Worm (Caenorhabditis elegans) whole organism, late embryonic: ENCODE results near the gene mes-4.

Source experiments
- C08G9.2 ChIP-seq: sonication (generic microtip); optimal IDR thresholded peaks from 2 replicates; lab custom pipeline; 2016; ENCODE audit warnings: mild to moderate bottlenecking, missing genetic modification characterization, moderate library complexity, missing compliant biosample characterization
- C38D4.7 ChIP-seq: fragments of 200-800 bp; sonication (Bioruptor generic); optimal IDR thresholded peaks from 2 replicates; lab custom pipeline; 2018; ENCODE audit warnings: mild to moderate bottlenecking, missing genetic modification characterization, moderate library complexity, missing compliant biosample characterization
- K02D7.2 ChIP-seq: sonication (generic microtip); optimal IDR thresholded peaks from 2 replicates; lab custom pipeline; 2017; ENCODE audit warnings: mild to moderate bottlenecking, missing genetic modification characterization, missing compliant biosample characterization
- K09A11.1 ChIP-seq: sonication (generic microtip); optimal IDR thresholded peaks from 2 replicates; lab custom pipeline; 2017; ENCODE audit warnings: antibody characterized with exemption, mild to moderate bottlenecking, missing genetic modification characterization, missing compliant biosample characterization; ENCODE audit not compliant: insufficient read depth
- ama-1 ChIP-seq: fragments of 150-350 bp; optimal IDR thresholded peaks from 2 replicates; lab custom pipeline; 2014
- ceh-18 ChIP-seq: sonication (generic microtip); optimal IDR thresholded peaks from 2 replicates; lab custom pipeline; 2016; ENCODE audit warnings: missing genetic modification characterization, missing compliant biosample characterization
- ceh-22 ChIP-seq: sonication (generic microtip); optimal IDR thresholded peaks from 2 replicates; lab custom pipeline; 2017; ENCODE audit warnings: missing biosample characterization, missing genetic modification characterization
- ceh-24 ChIP-seq: sonication (generic microtip); optimal IDR thresholded peaks from 2 replicates; lab custom pipeline; 2016; ENCODE audit warnings: mild to moderate bottlenecking, missing genetic modification characterization, missing compliant biosample characterization
- ceh-30 ChIP-seq: fragments of 150-350 bp; optimal IDR thresholded peaks from 2 replicates; lab custom pipeline; 2014; ENCODE audit warnings: missing biosample characterization, missing genetic modification characterization
- ceh-31 ChIP-seq: sonication (generic microtip); optimal IDR thresholded peaks from 2 replicates; lab custom pipeline; 2016; ENCODE audit warnings: missing genetic modification characterization, missing compliant biosample characterization
- ceh-34 ChIP-seq: sonication (generic microtip); optimal IDR thresholded peaks from 2 replicates; lab custom pipeline; 2016; ENCODE audit warnings: mild to moderate bottlenecking, missing genetic modification characterization, missing compliant biosample characterization
- ceh-45 ChIP-seq: fragments of 200-800 bp; sonication (Bioruptor generic); IDR thresholded peaks from 2 replicates; pipeline ENCODE4 v1.3.6; 2022; ENCODE audit warnings: missing genetic modification reagents, missing genetic modification characterization, missing compliant biosample characterization
- ceh-48 ChIP-seq: sonication (generic microtip); optimal IDR thresholded peaks from 2 replicates; lab custom pipeline; 2016; ENCODE audit warnings: missing genetic modification characterization, inconsistent platforms, missing compliant biosample characterization
- ceh-6 ChIP-seq: fragments of 200-800 bp; sonication (Bioruptor generic); optimal IDR thresholded peaks from 2 replicates; lab custom pipeline; 2018; ENCODE audit warnings: mild to moderate bottlenecking, missing genetic modification characterization, missing compliant biosample characterization
- ceh-9 ChIP-seq: sonication (generic microtip); optimal IDR thresholded peaks from 2 replicates; lab custom pipeline; 2016; ENCODE audit warnings: mild to moderate bottlenecking, missing genetic modification characterization, inconsistent platforms, missing compliant biosample characterization
- dmd-4 ChIP-seq: sonication (generic microtip); optimal IDR thresholded peaks from 2 replicates; lab custom pipeline; 2016; ENCODE audit warnings: borderline replicate concordance, missing genetic modification characterization, missing compliant biosample characterization
- dve-1 ChIP-seq: sonication (generic microtip); optimal IDR thresholded peaks from 2 replicates; lab custom pipeline; 2017; ENCODE audit warnings: antibody characterized with exemption, mild to moderate bottlenecking, missing genetic modification characterization, missing compliant biosample characterization
- elt-2 ChIP-seq: sonication (generic microtip); optimal IDR thresholded peaks from 2 replicates; lab custom pipeline; 2016; ENCODE audit warnings: missing genetic modification reagents, missing genetic modification characterization, missing compliant biosample characterization
- elt-4 ChIP-seq: sonication (generic microtip); optimal IDR thresholded peaks from 2 replicates; lab custom pipeline; 2016; ENCODE audit warnings: missing genetic modification characterization, missing compliant biosample characterization
- ets-4 ChIP-seq: sonication (generic microtip); optimal IDR thresholded peaks from 2 replicates; lab custom pipeline; 2016; ENCODE audit warnings: missing genetic modification characterization, missing compliant biosample characterization
- fax-1 ChIP-seq: sonication (generic microtip); optimal IDR thresholded peaks from 2 replicates; lab custom pipeline; 2016; ENCODE audit warnings: missing genotype, missing genetic modification characterization, missing compliant biosample characterization
- gmeb-2 ChIP-seq: sonication (generic microtip); optimal IDR thresholded peaks from 2 replicates; lab custom pipeline; 2016; ENCODE audit warnings: missing genetic modification characterization, inconsistent platforms, missing compliant biosample characterization
- hlh-13 ChIP-seq: fragments of 200-800 bp; sonication (Bioruptor generic); optimal IDR thresholded peaks from 2 replicates; lab custom pipeline; 2018; ENCODE audit warnings: mild to moderate bottlenecking, missing genetic modification characterization, missing compliant biosample characterization
- hlh-15 ChIP-seq: sonication (generic microtip); optimal IDR thresholded peaks from 2 replicates; lab custom pipeline; 2016; ENCODE audit warnings: missing genetic modification characterization, missing compliant biosample characterization
- hlh-30 ChIP-seq: sonication (generic microtip); optimal IDR thresholded peaks from 2 replicates; lab custom pipeline; 2017; ENCODE audit warnings: antibody characterized with exemption, missing genetic modification characterization, missing compliant biosample characterization; ENCODE audit not compliant: insufficient read depth
- lim-6 ChIP-seq: sonication (generic microtip); optimal IDR thresholded peaks from 2 replicates; lab custom pipeline; 2016; ENCODE audit warnings: missing genetic modification characterization, missing compliant biosample characterization
- lin-11 ChIP-seq: fragments of 200-800 bp; sonication (Bioruptor generic); optimal IDR thresholded peaks from 2 replicates; lab custom pipeline; 2018; ENCODE audit warnings: mild to moderate bottlenecking, missing genetic modification characterization, missing compliant biosample characterization
- nhr-11 ChIP-seq: fragments of 150-350 bp; optimal IDR thresholded peaks from 2 replicates; lab custom pipeline; 2014; ENCODE audit warnings: missing biosample characterization, missing genetic modification characterization
- npax-4 ChIP-seq: sonication (generic microtip); optimal IDR thresholded peaks from 2 replicates; lab custom pipeline; 2016; ENCODE audit warnings: missing genetic modification characterization, missing compliant biosample characterization
- pat-9 ChIP-seq: fragments of 200-800 bp; sonication (Bioruptor generic); optimal IDR thresholded peaks from 2 replicates; lab custom pipeline; 2018; ENCODE audit warnings: mild to moderate bottlenecking, missing genetic modification characterization, moderate library complexity, missing compliant biosample characterization
- pqm-1 ChIP-seq: sonication (generic microtip); optimal IDR thresholded peaks from 2 replicates; lab custom pipeline; 2016; ENCODE audit warnings: missing genetic modification characterization, missing compliant biosample characterization
- rnt-1 ChIP-seq: sonication (generic microtip); optimal IDR thresholded peaks from 2 replicates; lab custom pipeline; 2016; ENCODE audit warnings: missing genetic modification characterization, missing compliant biosample characterization
- sdc-2 ChIP-seq: sonication (generic microtip); optimal IDR thresholded peaks from 2 replicates; lab custom pipeline; 2016; ENCODE audit warnings: missing genotype, missing genetic modification characterization, missing compliant biosample characterization
- sox-2 ChIP-seq: fragments of 200-800 bp; sonication (Bioruptor generic); IDR thresholded peaks from 2 replicates; pipeline ENCODE4 v1.3.6; 2022; ENCODE audit warnings: missing genetic modification reagents, missing genetic modification characterization, missing compliant biosample characterization
- ttx-3 ChIP-seq: sonication (generic microtip); optimal IDR thresholded peaks from 2 replicates; lab custom pipeline; 2016; ENCODE audit warnings: missing genetic modification reagents, missing genetic modification characterization, missing compliant biosample characterization
- unc-3 ChIP-seq, 2 experiments: fragments of 200-800 bp in 1 of 2; sonication (Bioruptor generic) in 1 of 2; sonication (generic microtip) in 1 of 2; conservative IDR thresholded peaks in 1 of 2; optimal IDR thresholded peaks in 1 of 2; 2 replicates each; pipeline versions ENCODE4 v1.3.6 to Lab custom; 2016 to 2022; ENCODE audit warnings: missing compliant biosample characterization in 2 of 2, missing genetic modification characterization in 2 of 2, missing genetic modification reagents in 1 of 2
- unc-42 ChIP-seq: sonication (generic microtip); optimal IDR thresholded peaks from 2 replicates; lab custom pipeline; 2016; ENCODE audit warnings: missing genotype, missing genetic modification characterization, missing compliant biosample characterization
- unc-55 ChIP-seq: sonication (generic microtip); optimal IDR thresholded peaks from 2 replicates; lab custom pipeline; 2017; ENCODE audit warnings: missing biosample characterization, missing genetic modification reagents, missing genetic modification characterization
- zip-5 ChIP-seq: sonication (generic microtip); optimal IDR thresholded peaks from 2 replicates; lab custom pipeline; 2016; ENCODE audit warnings: missing genetic modification characterization, missing compliant biosample characterization

The mes-4 gene

DNA sequence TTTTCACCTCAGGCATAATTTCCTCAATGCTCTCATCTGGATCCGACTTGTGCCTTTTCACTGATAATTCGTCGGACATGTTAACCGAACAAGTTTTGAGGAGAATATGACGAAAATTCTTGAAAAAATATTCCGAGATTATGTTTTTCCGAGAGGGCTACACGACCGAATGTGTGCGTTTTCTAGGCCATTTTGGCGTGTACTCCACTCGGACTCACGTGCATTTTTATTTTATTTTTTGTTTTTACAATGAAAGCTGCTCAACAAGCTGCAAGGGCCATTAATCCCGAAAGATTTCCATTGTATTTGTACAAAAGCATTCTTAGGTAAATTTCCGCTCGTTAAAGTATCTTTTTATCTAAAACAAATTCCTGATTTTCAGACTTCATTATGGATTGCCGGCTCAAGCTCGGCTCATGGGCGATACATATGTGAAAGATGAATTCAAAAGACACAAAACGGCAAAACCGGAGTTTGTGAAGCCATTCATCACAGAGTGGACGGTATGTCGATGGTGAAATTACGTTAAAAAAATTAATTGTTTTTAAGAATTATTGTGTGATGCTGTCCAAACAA is 30.9 kb upstream of the mes-4 start, which contains the start of the genes F25H9.6 and F25H9.7 (continued):
- TF ChIP-seq ceh-45 (no peak), ttx-3 (tag; lab: Kevin White, UChicago) (peak; percentile 28), dmd-4 (tag; lab: Kevin White, UChicago) (peak; percentile 27), hlh-13 (GFP tag; lab: Kevin White, UChicago) (no peak), ceh-6 (GFP tag; lab: Kevin White, UChicago) (no peak), rnt-1 (peak; percentile 88), lin-11 (tag; lab: Kevin White, UChicago) (peak; percentile 22), ceh-9 (no peak), ceh-18 (tag; lab: Kevin White, UChicago) (peak; percentile 33), sox-2 (no peak), unc-42 (peak; percentile 42), npax-4 (tag; lab: Kevin White, UChicago) (no peak), ceh-22 (tag; lab: Kevin White, UChicago) (no peak), unc-3 (GFP tag; conservative IDR thresholded peaks at IDR 0.05; lab: Robert Waterston, UW) (no peak), unc-3 (tag; optimal IDR thresholded peaks at IDR 0.05; lab: Kevin White, UChicago) (no peak), unc-55 (GFP tag; lab: Kevin White, UChicago) (no peak), zip-5 (tag; lab: Kevin White, UChicago) (peak; percentile 91), elt-4 (tag; lab: Kevin White, UChicago) (no peak), ceh-34 (tag; lab: Kevin White, UChicago) (peak; percentile 62), hlh-30 (tag; lab: Kevin White, UChicago) (peak; percentile 68), K02D7.2 (no peak), C38D4.7 (no peak), K09A11.1 (tag; lab: Kevin White, UChicago) (no peak), sdc-2 (tag; lab: Kevin White, UChicago) (peak; percentile 41), C08G9.2 (peak; percentile 98), pat-9 (tag; lab: Kevin White, UChicago) (no peak)
- TF ChIP-seq, all 69 proteins: peak for 35

DNA sequence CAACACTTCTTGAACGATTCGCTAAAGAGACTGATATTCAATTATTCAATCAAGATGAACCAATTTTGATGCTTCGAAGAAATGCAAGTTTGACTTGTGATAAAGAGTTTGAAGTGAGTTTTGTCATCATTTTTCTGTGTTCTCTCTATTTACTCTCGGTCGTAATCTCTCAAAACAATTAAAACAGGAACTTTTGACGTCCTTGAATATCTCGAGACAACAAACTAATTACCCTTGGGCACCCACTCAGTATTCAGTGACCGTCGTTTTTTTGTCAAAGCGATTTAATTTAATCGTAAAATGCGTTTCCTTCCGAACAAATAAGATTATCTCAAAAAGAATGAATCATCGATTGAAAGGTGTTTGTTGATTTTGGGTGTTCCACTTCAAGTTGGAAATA is 26.8 kb upstream of the mes-4 start:
- TF ChIP-seq unc-3 (GFP tag; conservative IDR thresholded peaks at IDR 0.05; lab: Robert Waterston, UW) (no peak), unc-3 (tag; optimal IDR thresholded peaks at IDR 0.05; lab: Kevin White, UChicago) (no peak), lin-11 (tag; lab: Kevin White, UChicago) (no peak), hlh-15 (tag; lab: Kevin White, UChicago) (no peak), C08G9.2 (no peak), zip-5 (tag; lab: Kevin White, UChicago) (no peak), ceh-22 (tag; lab: Kevin White, UChicago) (no peak), ceh-48 (tag; lab: Kevin White, UChicago) (no peak), K02D7.2 (no peak), sox-2 (no peak), lim-6 (tag; lab: Kevin White, UChicago) (no peak), hlh-30 (tag; lab: Kevin White, UChicago) (no peak), ama-1 (lab: Kevin White, UChicago) (no peak), dmd-4 (tag; lab: Kevin White, UChicago) (no peak)

DNA sequence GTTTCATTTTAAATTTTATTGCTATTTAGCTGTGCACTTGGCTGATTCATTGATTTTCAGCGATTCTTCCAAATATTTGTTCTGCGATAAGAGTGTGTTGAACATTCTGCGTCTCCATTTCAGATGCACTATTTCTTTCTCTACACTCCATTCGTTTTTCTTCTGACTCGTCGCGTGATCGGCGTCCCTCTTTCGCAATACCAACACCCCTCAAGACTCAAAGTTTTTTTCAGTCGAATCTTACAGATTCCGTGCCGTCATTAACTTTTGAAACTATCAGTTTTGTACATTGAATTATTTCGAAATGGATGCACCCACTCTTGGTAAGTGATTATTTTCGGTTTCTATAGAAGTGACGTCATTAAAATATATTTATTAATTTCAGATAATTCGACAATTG is 25.6 kb upstream of the mes-4 start, which contains the start of gene frm-10:
TSS of gene frm-10 (plus strand) at position 234 of the 400 bp plus-strand sequence.
- no peak for TF ChIP-seq ceh-31 (tag; lab: Kevin White, UChicago)
- TF ChIP-seq ceh-24 (tag; lab: Kevin White, UChicago) = no peak
- TF ChIP-seq pqm-1 (tag; lab: Kevin White, UChicago) = peak; percentile 75
- TF ChIP-seq elt-2 (tag; lab: Kevin White, UChicago) = peak; percentile 63
- TF ChIP-seq elt-4 (tag; lab: Kevin White, UChicago) = no peak
- peak; percentile 22 for TF ChIP-seq dve-1 (tag; lab: Kevin White, UChicago)
- no peak for TF ChIP-seq ceh-30
- no peak for TF ChIP-seq gmeb-2 (tag; lab: Kevin White, UChicago)
- no peak for TF ChIP-seq unc-42
- no peak for TF ChIP-seq rnt-1
- TF ChIP-seq nhr-11 (tag; lab: Kevin White, UChicago) = no peak
- peak; percentile 50 for TF ChIP-seq ets-4 (tag; lab: Kevin White, UChicago)
- no peak for TF ChIP-seq sox-2
- no peak for TF ChIP-seq fax-1 (tag; lab: Kevin White, UChicago)
- peak; percentile 87 for TF ChIP-seq hlh-30 (tag; lab: Kevin White, UChicago)
- no peak for TF ChIP-seq unc-3 (GFP tag; conservative IDR thresholded peaks at IDR 0.05; lab: Robert Waterston, UW)
- TF ChIP-seq unc-3 (tag; optimal IDR thresholded peaks at IDR 0.05; lab: Kevin White, UChicago) = no peak
- TF ChIP-seq K02D7.2 = no peak
